Worm (Caenorhabditis elegans) whole organism, midembryonic: ENCODE measurements around the gene T12G3.2.

ENCODE experiments used
- T22C8.4 ChIP-seq: fragments of 200-800 bp; sonication (Bioruptor generic); IDR thresholded peaks from 2 replicates; pipeline ENCODE4 v1.3.6; 2022; ENCODE audit warnings: missing genetic modification characterization, missing compliant biosample characterization
- cog-1 ChIP-seq: sonication (generic microtip); optimal IDR thresholded peaks from 2 replicates; lab custom pipeline; 2016; ENCODE audit warnings: missing genetic modification characterization, missing compliant biosample characterization
- flt-1 ChIP-seq: fragments of 200-800 bp; sonication (Bioruptor generic); IDR thresholded peaks from 2 replicates; pipeline ENCODE4 v1.3.6; 2022; ENCODE audit warnings: missing genetic modification characterization, missing compliant biosample characterization
- klf-2 ChIP-seq: fragments of 200-800 bp; sonication (Bioruptor generic); conservative IDR thresholded peaks from 2 replicates; pipeline ENCODE4 v1.3.6; 2022; ENCODE audit warnings: missing genetic modification reagents, missing genetic modification characterization, missing compliant biosample characterization
- med-1 ChIP-seq: sonication (generic microtip); optimal IDR thresholded peaks from 2 replicates; lab custom pipeline; 2017; ENCODE audit warnings: missing genetic modification characterization, mild to moderate bottlenecking, missing compliant biosample characterization, antibody characterized with exemption, missing genetic modification reagents; ENCODE audit not compliant: insufficient read depth
- ref-1 ChIP-seq: fragments of 200-800 bp; sonication (Bioruptor generic); conservative IDR thresholded peaks from 2 replicates; pipeline ENCODE4 v1.3.6; 2022; ENCODE audit warnings: missing genetic modification reagents, missing genetic modification characterization, missing compliant biosample characterization
- tab-1 ChIP-seq: fragments of 200-800 bp; sonication (Bioruptor generic); IDR thresholded peaks from 2 replicates; pipeline ENCODE4 v1.3.6; 2022; ENCODE audit warnings: missing genetic modification characterization, missing compliant biosample characterization
- ztf-23 ChIP-seq: fragments of 200-800 bp; sonication (Bioruptor generic); IDR thresholded peaks from 2 replicates; pipeline ENCODE4 v1.3.6; 2022; ENCODE audit warnings: missing genetic modification reagents, missing genetic modification characterization, missing compliant biosample characterization
- ztf-29 ChIP-seq: fragments of 200-800 bp; sonication (Bioruptor generic); IDR thresholded peaks from 2 replicates; pipeline ENCODE4 v1.3.6; 2022; ENCODE audit warnings: missing genetic modification reagents, missing genetic modification characterization, missing compliant biosample characterization

DNA sequence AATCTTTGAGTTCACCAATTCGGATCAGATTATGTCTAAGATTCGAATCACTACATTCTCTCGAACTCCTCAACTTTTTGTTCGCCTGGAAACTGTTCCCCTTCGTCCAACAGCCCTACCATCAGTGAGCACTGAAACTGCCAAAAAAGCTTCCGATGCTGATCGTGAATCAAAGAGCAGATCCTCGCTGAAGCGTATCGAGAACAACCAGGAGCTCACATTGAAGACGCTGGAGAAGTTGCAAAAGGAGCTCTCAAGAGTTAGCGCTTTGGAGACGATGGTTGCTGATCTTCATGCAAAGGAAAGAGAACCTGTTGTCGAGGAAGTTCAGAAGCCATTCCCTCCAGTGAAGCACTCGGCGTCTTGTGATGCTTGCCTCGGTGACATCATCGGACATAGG, 12.0 kb downstream of the T12G3.2 start:
- TF ChIP-seq tab-1 (no peak), flt-1 (no peak), ztf-23 (no peak), T22C8.4 (GFP tag; lab: Robert Waterston, UW) (no peak), med-1 (no peak), ztf-29 (GFP tag; lab: Robert Waterston, UW) (no peak), ref-1 (GFP tag; lab: Robert Waterston, UW) (no peak), cog-1 (tag; lab: Kevin White, UChicago) (no peak), klf-2 (GFP tag; lab: Robert Waterston, UW) (no peak)
